Worm (Caenorhabditis elegans): ENCODE results near the gene T02G5.14.

T02G5.14 gene

ce11 chrII:7051778-7052177, 32.3 kb upstream of the T02G5.14 start, which contains the start of gene ZK1127.12:
TSS of gene ZK1127.12 (plus strand) at chrII:7052078.
- TF ChIP-seq tbx-2 (tag; optimal IDR thresholded peaks at IDR 0.05) = no peak
- TF ChIP-seq lin-39 (tag; optimal IDR thresholded peaks at IDR 0.05) = no peak
- TF ChIP-seq nfya-1 (tag; optimal IDR thresholded peaks at IDR 0.05; ENCODE audit: insufficient read depth) = no peak
- no peak for TF ChIP-seq nhr-12 (tag; optimal IDR thresholded peaks at IDR 0.05)
- TF ChIP-seq nhr-76 (tag; optimal IDR thresholded peaks at IDR 0.05) = no peak
- no peak for TF ChIP-seq nhr-28 (tag; optimal IDR thresholded peaks at IDR 0.05)
- TF ChIP-seq ceh-9 (tag; optimal IDR thresholded peaks at IDR 0.05) = no peak
- no peak for TF ChIP-seq skn-1 (tag; optimal IDR thresholded peaks at IDR 0.05)

ce11 chrII:7053001-7053400, 31.1 kb upstream of the T02G5.14 start, which contains the start of gene ZK1127.13:
TSS of gene ZK1127.13 (plus strand) at chrII:7053301.
- TF ChIP-seq ceh-16 (tag; optimal IDR thresholded peaks at IDR 0.05) = no peak
- TF ChIP-seq unc-39 (tag; optimal IDR thresholded peaks at IDR 0.05) = no peak
- no peak for TF ChIP-seq fkh-2 (tag; optimal IDR thresholded peaks at IDR 0.05)
- no peak for TF ChIP-seq mdl-1 (tag; optimal IDR thresholded peaks at IDR 0.05)
- TF ChIP-seq skn-1 (tag; optimal IDR thresholded peaks at IDR 0.05) = no peak

ce11 chrII:7053649-7054048, 30.5 kb upstream of the T02G5.14 start, which contains the start of gene ZK1127.4:
TSS of gene ZK1127.4 (plus strand) at chrII:7053949.
- TF ChIP-seq ceh-28 (tag; optimal IDR thresholded peaks at IDR 0.05) (no peak), ceh-9 (tag; optimal IDR thresholded peaks at IDR 0.05) (no peak), ama-1 (optimal IDR thresholded peaks at IDR 0.05) (no peak)

- TF ChIP-seq snpc-4 (tag; optimal IDR thresholded peaks at IDR 0.05) (no peak), ceh-28 (tag; optimal IDR thresholded peaks at IDR 0.05) (no peak), jun-1 (tag; optimal IDR thresholded peaks at IDR 0.05) (no peak), skn-1 (tag; optimal IDR thresholded peaks at IDR 0.05) (no peak), pqm-1 (tag; optimal IDR thresholded peaks at IDR 0.05) (no peak), daf-12 (tag; optimal IDR thresholded peaks at IDR 0.05) (no peak), ceh-16 (tag; optimal IDR thresholded peaks at IDR 0.05) (no peak), R02D3.7 (tag; optimal IDR thresholded peaks at IDR 0.05) (no peak), unc-39 (tag; optimal IDR thresholded peaks at IDR 0.05) (no peak), ceh-82 (tag; optimal IDR thresholded peaks at IDR 0.05) (no peak), nhr-28 (tag; optimal IDR thresholded peaks at IDR 0.05) (no peak), fkh-10 (GFP tag; optimal IDR thresholded peaks at IDR 0.05) (no peak), fos-1 (tag; optimal IDR thresholded peaks at IDR 0.05) (no peak), mdl-1 (tag; optimal IDR thresholded peaks at IDR 0.05) (no peak), mml-1 (tag; optimal IDR thresholded peaks at IDR 0.05) (no peak), nhr-67 (tag; optimal IDR thresholded peaks at IDR 0.05) (no peak)
Observed at ce11 chrII:7054987-7055386, 29.1 kb upstream of the T02G5.14 start, which contains the start of gene ZK1127.3. TSS of gene ZK1127.3 (plus strand) at chrII:7055287.

- TF ChIP-seq nhr-43 (tag; optimal IDR thresholded peaks at IDR 0.05; ENCODE audit: poor library complexity, severe bottlenecking) (peak; percentile 2), fos-1 (tag; optimal IDR thresholded peaks at IDR 0.05) (no peak)
Observed at ce11 chrII:7056328-7056727, 27.8 kb upstream of the T02G5.14 start.

ce11 chrII:7057860-7058259, 26.3 kb upstream of the T02G5.14 start, which contains the start of gene cth-2:
TSS of gene cth-2 (minus strand) at chrII:7057960.
- peak; percentile 21 for TF ChIP-seq elt-2 (tag; optimal IDR thresholded peaks at IDR 0.05)
- no peak for TF ChIP-seq lin-15B (tag; optimal IDR thresholded peaks at IDR 0.05)
- TF ChIP-seq pha-4 (tag; optimal IDR thresholded peaks at IDR 0.05) = peak; percentile 9
- no peak for TF ChIP-seq fkh-2 (tag; optimal IDR thresholded peaks at IDR 0.05)
- TF ChIP-seq mdl-1 (tag; optimal IDR thresholded peaks at IDR 0.05) = no peak
- TF ChIP-seq nhr-25 (tag; optimal IDR thresholded peaks at IDR 0.05) = no peak
- TF ChIP-seq nhr-11 (tag; optimal IDR thresholded peaks at IDR 0.05) = peak; percentile 9
- TF ChIP-seq nhr-43 (tag; optimal IDR thresholded peaks at IDR 0.05; ENCODE audit: poor library complexity, severe bottlenecking) = no peak
- TF ChIP-seq fkh-10 (GFP tag; optimal IDR thresholded peaks at IDR 0.05) = no peak
- no peak for TF ChIP-seq nhr-67 (tag; optimal IDR thresholded peaks at IDR 0.05)
- TF ChIP-seq elt-1 (tag; optimal IDR thresholded peaks at IDR 0.05) = no peak
- TF ChIP-seq hmg-11 (tag; optimal IDR thresholded peaks at IDR 0.05) = no peak
- TF ChIP-seq lsy-12 (tag; optimal IDR thresholded peaks at IDR 0.05) = no peak
- TF ChIP-seq mml-1 (tag; optimal IDR thresholded peaks at IDR 0.05) = no peak
